Worm (Caenorhabditis elegans) whole organism, L3 larva: ENCODE data around the gene C31C9.9.

Experiments used
- R02D3.7 ChIP-seq: fragments of 150-350 bp; optimal IDR thresholded peaks from 2 replicates; lab custom pipeline; 2014; ENCODE audit warnings: missing biosample characterization, missing genetic modification characterization
- ZK546.5 ChIP-seq: sonication (generic microtip); optimal IDR thresholded peaks from 2 replicates; lab custom pipeline; 2017; ENCODE audit warnings: missing biosample characterization, missing genetic modification characterization
- ama-1 ChIP-seq: fragments of 150-350 bp; optimal IDR thresholded peaks from 2 replicates; lab custom pipeline; 2018
- ceh-82 ChIP-seq: fragments of 150-350 bp; optimal IDR thresholded peaks from 2 replicates; lab custom pipeline; 2014; ENCODE audit warnings: missing biosample characterization, missing genetic modification characterization
- ceh-9 ChIP-seq: sonication (generic microtip); optimal IDR thresholded peaks from 2 replicates; lab custom pipeline; 2018; ENCODE audit warnings: missing biosample characterization, missing genetic modification characterization
- daf-12 ChIP-seq: fragments of 150-350 bp; optimal IDR thresholded peaks from 2 replicates; lab custom pipeline; 2014; ENCODE audit warnings: missing biosample characterization, missing genetic modification reagents, missing genetic modification characterization
- egl-27 ChIP-seq: sonication (generic microtip); optimal IDR thresholded peaks from 4 replicates; lab custom pipeline; 2017; ENCODE audit warnings: missing biosample characterization, missing genetic modification reagents, missing genetic modification characterization
- egl-5 ChIP-seq: fragments of 150-350 bp; optimal IDR thresholded peaks from 2 replicates; lab custom pipeline; 2017; ENCODE audit warnings: missing biosample characterization, missing genetic modification reagents, missing genetic modification characterization, inconsistent platforms
- elt-2 ChIP-seq: sonication (generic microtip); optimal IDR thresholded peaks from 2 replicates; lab custom pipeline; 2016; ENCODE audit warnings: missing genetic modification reagents, mild to moderate bottlenecking, missing genetic modification characterization, missing compliant biosample characterization
- elt-3 ChIP-seq, 3 experiments: fragments of 150-350 bp in 1 of 3; sonication (generic microtip) in 2 of 3; optimal IDR thresholded peaks; 2 replicates in 2 of 3; 4 replicates in 1 of 3; lab custom pipeline; 2014 to 2017; ENCODE audit warnings: missing biosample characterization in 3 of 3, missing genetic modification characterization in 3 of 3
- fkh-10 ChIP-seq: sonication (generic microtip); optimal IDR thresholded peaks from 2 replicates; lab custom pipeline; 2017; ENCODE audit warnings: missing biosample characterization, missing genetic modification reagents, missing genetic modification characterization
- fkh-2 ChIP-seq: fragments of 150-350 bp; optimal IDR thresholded peaks from 2 replicates; lab custom pipeline; 2014; ENCODE audit warnings: missing biosample characterization, missing genetic modification reagents, missing genetic modification characterization
- hmg-11 ChIP-seq: sonication (generic microtip); optimal IDR thresholded peaks from 2 replicates; lab custom pipeline; 2016; ENCODE audit warnings: missing genetic modification characterization, missing compliant biosample characterization
- jun-1 ChIP-seq: fragments of 150-350 bp; optimal IDR thresholded peaks from 2 replicates; lab custom pipeline; 2014; ENCODE audit warnings: missing biosample characterization, missing genetic modification reagents, missing genetic modification characterization
- lin-15B ChIP-seq: fragments of 150-350 bp; optimal IDR thresholded peaks from 2 replicates; lab custom pipeline; 2014; ENCODE audit warnings: missing biosample characterization, missing genetic modification characterization
- lin-39 ChIP-seq: fragments of 150-350 bp; optimal IDR thresholded peaks from 2 replicates; lab custom pipeline; 2018; ENCODE audit warnings: missing biosample characterization, missing genetic modification reagents, missing genetic modification characterization
- lsy-12 ChIP-seq: sonication (generic microtip); optimal IDR thresholded peaks from 2 replicates; lab custom pipeline; 2016; ENCODE audit warnings: mild to moderate bottlenecking, missing genetic modification characterization, missing compliant biosample characterization
- mdl-1 ChIP-seq: fragments of 150-350 bp; optimal IDR thresholded peaks from 2 replicates; lab custom pipeline; 2014; ENCODE audit warnings: missing biosample characterization, missing genetic modification characterization
- nfya-1 ChIP-seq: sonication (generic microtip); optimal IDR thresholded peaks from 2 replicates; lab custom pipeline; 2017; ENCODE audit warnings: missing genetic modification characterization, mild to moderate bottlenecking, missing compliant biosample characterization, antibody characterized with exemption, moderate library complexity; ENCODE audit not compliant: insufficient read depth
- nhr-11 ChIP-seq: fragments of 150-350 bp; optimal IDR thresholded peaks from 2 replicates; lab custom pipeline; 2014; ENCODE audit warnings: missing biosample characterization, missing genetic modification characterization
- nhr-12 ChIP-seq: fragments of 150-350 bp; optimal IDR thresholded peaks from 2 replicates; lab custom pipeline; 2014; ENCODE audit warnings: missing biosample characterization, missing genetic modification characterization
- nhr-23 ChIP-seq: fragments of 150-350 bp; optimal IDR thresholded peaks from 2 replicates; lab custom pipeline; 2014; ENCODE audit warnings: missing biosample characterization, missing genetic modification reagents, missing genetic modification characterization
- nhr-25 ChIP-seq: sonication (generic microtip); optimal IDR thresholded peaks from 2 replicates; lab custom pipeline; 2017; ENCODE audit warnings: missing biosample characterization, missing genetic modification characterization
- nhr-28 ChIP-seq: fragments of 150-350 bp; optimal IDR thresholded peaks from 2 replicates; lab custom pipeline; 2014; ENCODE audit warnings: missing biosample characterization, missing genetic modification characterization
- nhr-43 ChIP-seq: sonication (generic microtip); optimal IDR thresholded peaks from 2 replicates; lab custom pipeline; 2016; ENCODE audit warnings: mild to moderate bottlenecking, missing genetic modification characterization, missing compliant biosample characterization; ENCODE audit not compliant: poor library complexity, severe bottlenecking
- nhr-67 ChIP-seq: fragments of 150-350 bp; optimal IDR thresholded peaks from 2 replicates; lab custom pipeline; 2014; ENCODE audit warnings: missing biosample characterization, missing genetic modification characterization
- pha-4 ChIP-seq: fragments of 150-350 bp; optimal IDR thresholded peaks from 2 replicates; lab custom pipeline; 2014; ENCODE audit warnings: missing biosample characterization, missing genetic modification reagents, missing genetic modification characterization
- pqm-1 ChIP-seq: fragments of 150-350 bp; optimal IDR thresholded peaks from 2 replicates; lab custom pipeline; 2017; ENCODE audit warnings: missing biosample characterization, missing genetic modification characterization, inconsistent platforms
- skn-1 ChIP-seq: fragments of 150-350 bp; optimal IDR thresholded peaks from 2 replicates; lab custom pipeline; 2014; ENCODE audit warnings: missing biosample characterization, missing genetic modification characterization
- tbx-2 ChIP-seq: sonication (generic microtip); optimal IDR thresholded peaks from 2 replicates; lab custom pipeline; 2016; ENCODE audit warnings: mild to moderate bottlenecking, missing genetic modification characterization, missing compliant biosample characterization
- unc-39 ChIP-seq: sonication (generic microtip); optimal IDR thresholded peaks from 4 replicates; lab custom pipeline; 2017; ENCODE audit warnings: missing biosample characterization, missing genetic modification characterization
- unc-62 ChIP-seq: fragments of 150-350 bp; sonication (generic microtip); optimal IDR thresholded peaks from 4 replicates; lab custom pipeline; 2014; ENCODE audit warnings: missing biosample characterization, missing genetic modification reagents, missing genetic modification characterization
- zag-1 ChIP-seq: fragments of 150-350 bp; optimal IDR thresholded peaks from 2 replicates; lab custom pipeline; 2014; ENCODE audit warnings: missing biosample characterization, missing genetic modification characterization

The C31C9.9 gene

ce11 chrII:13664993-13665680 lies 10.3 kb downstream of the C31C9.9 start (continued):
- TF ChIP-seq fkh-2 (no peak), jun-1 (peak; percentile 74)
- TF ChIP-seq, all 47 proteins: peak for 7

- TF ChIP-seq unc-39 (tag; lab: Kevin White, UChicago) (no peak), nhr-25 (tag; lab: Kevin White, UChicago) (no peak), nfya-1 (tag; lab: Kevin White, UChicago) (peak; percentile 44), lsy-12 (tag; lab: Kevin White, UChicago) (peak; percentile 9), ama-1 (lab: Kevin White, UChicago) (peak; percentile 93), ceh-82 (no peak), elt-2 (tag; lab: Kevin White, UChicago) (peak; percentile 79), nhr-43 (tag; lab: Kevin White, UChicago) (peak; percentile 27)
Measured at ce11 chrII:13668844-13669441, 14.1 kb downstream of the C31C9.9 start, which contains the start of gene C31C9.7. TSS of gene C31C9.7 (plus strand) at chrII:13669104.

DNA sequence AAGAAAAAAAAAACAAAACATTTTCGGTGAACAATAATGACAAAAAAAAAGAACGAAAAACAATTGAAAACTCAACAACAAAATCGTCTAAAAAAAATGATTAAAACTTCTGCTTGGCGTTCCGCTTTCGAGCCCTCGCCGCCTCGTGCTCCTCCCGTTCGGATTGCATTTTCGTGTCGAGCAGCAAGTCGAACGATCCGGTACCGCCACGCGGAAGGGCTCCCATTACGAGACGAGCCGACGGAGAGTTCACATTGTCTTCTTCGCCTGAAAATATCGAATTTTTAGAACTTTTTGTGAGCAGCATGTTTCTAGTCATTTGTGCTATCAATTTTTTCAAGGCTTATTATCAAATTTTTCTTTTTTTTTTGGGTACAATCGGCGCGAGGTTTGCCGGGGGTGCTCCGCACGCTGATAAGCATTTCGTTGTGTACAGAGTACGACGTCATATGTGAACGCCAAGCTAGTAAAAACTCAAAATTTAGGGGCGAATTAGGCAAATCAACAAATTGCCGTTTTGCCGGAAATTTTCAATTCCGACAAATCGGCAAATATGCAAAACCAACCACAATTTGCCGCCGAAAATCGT lies 16.0 kb downstream of the C31C9.9 start:
- TF ChIP-seq R02D3.7 (tag; lab: Kevin White, UChicago) (no peak), mdl-1 (tag; lab: Kevin White, UChicago) (no peak), pqm-1 (tag; lab: Kevin White, UChicago) (peak; percentile 29), elt-3 (tag; optimal IDR thresholded peaks at IDR 0.05; lab: Kevin White, UChicago) (no peak), skn-1 (tag; lab: Kevin White, UChicago) (no peak), ZK546.5 (tag; lab: Kevin White, UChicago) (no peak), nhr-23 (tag; lab: Kevin White, UChicago) (no peak), nhr-43 (tag; lab: Kevin White, UChicago) (no peak), daf-12 (tag; lab: Kevin White, UChicago) (no peak), pha-4 (tag; lab: Kevin White, UChicago) (peak; percentile 10), elt-2 (tag; lab: Kevin White, UChicago) (peak; percentile 90), egl-5 (tag; lab: Kevin White, UChicago) (no peak), hmg-11 (tag; lab: Kevin White, UChicago) (no peak)

ce11 chrII:13672057-13672456 lies 17.2 kb downstream of the C31C9.9 start:
- TF ChIP-seq pqm-1 (tag; lab: Kevin White, UChicago), result peak; percentile 18
- TF ChIP-seq elt-2 (tag; lab: Kevin White, UChicago), result peak; percentile 37
- TF ChIP-seq nhr-25 (tag; lab: Kevin White, UChicago), result no peak

DNA sequence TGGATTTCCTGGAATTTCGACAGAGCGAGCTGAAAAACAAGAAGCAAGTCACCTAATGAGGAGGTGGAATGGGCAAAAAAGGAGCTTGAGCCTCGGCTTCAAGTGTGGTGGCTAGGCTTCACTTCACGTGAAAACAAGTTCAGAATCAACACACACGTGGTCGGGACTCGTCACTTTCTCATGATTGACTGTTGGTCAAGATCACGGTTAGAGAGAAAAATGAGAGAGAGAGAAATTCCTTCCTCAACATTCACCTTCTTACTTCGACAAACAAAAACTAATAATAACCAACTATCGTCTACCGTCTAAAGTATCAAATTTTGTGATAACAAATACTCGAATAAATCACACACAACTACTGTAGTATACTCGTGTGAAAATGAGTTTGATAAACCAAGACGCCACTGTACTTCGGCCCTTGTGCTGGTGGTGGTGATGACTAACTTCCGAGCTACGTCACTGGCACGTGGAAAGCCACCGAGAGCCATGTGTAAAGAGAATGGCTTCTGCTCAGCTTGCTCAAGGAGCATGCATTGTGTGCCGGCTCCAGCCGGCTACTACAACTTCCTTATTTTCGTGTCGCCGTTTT lies 18.9 kb downstream of the C31C9.9 start:
- TF ChIP-seq nhr-43 (tag; lab: Kevin White, UChicago) (peak; percentile 48), R02D3.7 (tag; lab: Kevin White, UChicago) (no peak), elt-2 (tag; lab: Kevin White, UChicago) (peak; percentile 33), pqm-1 (tag; lab: Kevin White, UChicago) (peak; percentile 57), ama-1 (lab: Kevin White, UChicago) (peak; percentile 67), egl-5 (tag; lab: Kevin White, UChicago) (no peak), nhr-25 (tag; lab: Kevin White, UChicago) (peak; percentile 36)
- TF ChIP-seq, all 47 proteins: peak for 5

- TF ChIP-seq ZK546.5 (tag; lab: Kevin White, UChicago) (no peak), lin-39 (tag; lab: Kevin White, UChicago) (peak; percentile 14), ama-1 (lab: Kevin White, UChicago) (peak; percentile 6)
Measured at ce11 chrII:13675212-13675611, 20.4 kb downstream of the C31C9.9 start.

- TF ChIP-seq fkh-10 (GFP tag; lab: Kevin White, UChicago) (no peak), jun-1 (no peak), ceh-82 (no peak), nhr-28 (tag; lab: Kevin White, UChicago) (no peak), nhr-67 (tag; lab: Kevin White, UChicago) (no peak), nhr-23 (tag; lab: Kevin White, UChicago) (no peak), ZK546.5 (tag; lab: Kevin White, UChicago) (no peak), nhr-25 (tag; lab: Kevin White, UChicago) (no peak), nhr-11 (no peak), ceh-9 (tag; lab: Kevin White, UChicago) (no peak), tbx-2 (tag; lab: Kevin White, UChicago) (no peak), skn-1 (tag; lab: Kevin White, UChicago) (no peak), pqm-1 (tag; lab: Kevin White, UChicago) (no peak), daf-12 (tag; lab: Kevin White, UChicago) (no peak), lin-15B (tag; lab: Kevin White, UChicago) (no peak), zag-1 (tag; lab: Kevin White, UChicago) (no peak), nhr-12 (tag; lab: Kevin White, UChicago) (no peak), egl-27 (tag; lab: Kevin White, UChicago) (no peak), unc-62 (no peak)
Measured at ce11 chrII:13677927-13678326, 23.1 kb downstream of the C31C9.9 start.
